Worm (Caenorhabditis elegans) whole organism, young adult: ENCODE measurements around the gene Y39B6A.42.
A peak's percentile ranks its signal among the peaks of the same experiment; 100 is the strongest.

Experiments used
- B0035.1 ChIP-seq: sonication (generic microtip); optimal IDR thresholded peaks from 2 replicates; lab custom pipeline; 2016; ENCODE audit warnings: missing genetic modification characterization, mild to moderate bottlenecking, missing compliant biosample characterization, missing genotype, missing genetic modification reagents
- B0336.3 ChIP-seq: fragments of 200-800 bp; sonication (Bioruptor generic); IDR thresholded peaks from 2 replicates; pipeline ENCODE4 v1.3.6; 2022; ENCODE audit warnings: missing genetic modification characterization, missing compliant biosample characterization
- D2030.7 ChIP-seq: fragments of 200-800 bp; sonication (Bioruptor generic); IDR thresholded peaks from 2 replicates; pipeline ENCODE4 v1.3.6; 2022; ENCODE audit warnings: missing genetic modification reagents, missing genetic modification characterization, missing compliant biosample characterization
- F10E7.11 ChIP-seq: sonication (generic microtip); optimal IDR thresholded peaks from 2 replicates; lab custom pipeline; 2017; ENCODE audit warnings: mild to moderate bottlenecking, missing genetic modification characterization, moderate library complexity, missing compliant biosample characterization
- F33H1.4 ChIP-seq: fragments of 200-800 bp; sonication (Bioruptor generic); IDR thresholded peaks from 2 replicates; pipeline ENCODE4 v1.3.6; 2022; ENCODE audit warnings: missing genetic modification reagents, missing genetic modification characterization, missing compliant biosample characterization
- F37B4.10 ChIP-seq: fragments of 200-800 bp; sonication (Bioruptor generic); IDR thresholded peaks from 2 replicates; pipeline ENCODE4 v1.3.6; 2022; ENCODE audit warnings: missing genetic modification characterization, missing compliant biosample characterization
- F49E8.2 ChIP-seq: sonication (generic microtip); optimal IDR thresholded peaks from 3 replicates; lab custom pipeline; 2017; ENCODE audit warnings: missing genetic modification characterization, mild to moderate bottlenecking, missing compliant biosample characterization, antibody characterized with exemption, moderate library complexity; ENCODE audit not compliant: insufficient read depth
- F52B5.7 ChIP-seq: sonication (generic microtip); optimal IDR thresholded peaks from 2 replicates; lab custom pipeline; 2016; ENCODE audit warnings: mild to moderate bottlenecking, missing genetic modification characterization, missing compliant biosample characterization
- Y53F4B.3 ChIP-seq: fragments of 200-800 bp; sonication (Bioruptor generic); IDR thresholded peaks from 2 replicates; pipeline ENCODE4 v1.3.6; 2022; ENCODE audit warnings: missing genetic modification reagents, missing genetic modification characterization, missing compliant biosample characterization
- Y67H2A.10 ChIP-seq: fragments of 200-800 bp; sonication (Bioruptor generic); conservative IDR thresholded peaks from 2 replicates; pipeline ENCODE4 v1.3.6; 2022; ENCODE audit warnings: missing genetic modification reagents, missing genetic modification characterization, missing compliant biosample characterization
- Y95B8A.8 ChIP-seq: fragments of 200-800 bp; sonication (Bioruptor generic); IDR thresholded peaks from 2 replicates; pipeline ENCODE4 v1.3.6; 2022; ENCODE audit warnings: missing genetic modification reagents, missing genetic modification characterization, missing compliant biosample characterization
- akir-1 ChIP-seq: fragments of 200-800 bp; sonication (Bioruptor generic); optimal IDR thresholded peaks from 2 replicates; lab custom pipeline; 2018; ENCODE audit warnings: mild to moderate bottlenecking, missing genetic modification characterization, moderate library complexity, missing compliant biosample characterization
- ama-1 ChIP-seq, 3 experiments: fragments of 150-350 bp in 1 of 3; sonication (generic microtip) in 2 of 3; optimal IDR thresholded peaks; 2 replicates each; lab custom pipeline; 2014 to 2018; ENCODE audit warnings: missing biosample characterization in 2 of 3, missing genetic modification characterization in 2 of 3, missing genetic modification reagents in 2 of 3
- aptf-3 ChIP-seq: fragments of 200-800 bp; sonication (Bioruptor generic); IDR thresholded peaks from 2 replicates; pipeline ENCODE4 v1.3.6; 2022; ENCODE audit warnings: missing genetic modification characterization, missing compliant biosample characterization
- attf-3 ChIP-seq: fragments of 200-800 bp; sonication (Bioruptor generic); conservative IDR thresholded peaks from 2 replicates; pipeline ENCODE4 v1.3.6; 2022; ENCODE audit warnings: missing genetic modification reagents, missing genetic modification characterization, missing compliant biosample characterization
- attf-5 ChIP-seq: fragments of 200-800 bp; sonication (Bioruptor generic); optimal IDR thresholded peaks from 2 replicates; lab custom pipeline; 2018; ENCODE audit warnings: mild to moderate bottlenecking, missing genetic modification characterization, missing compliant biosample characterization
- attf-6 ChIP-seq: fragments of 200-800 bp; sonication (Bioruptor generic); IDR thresholded peaks from 2 replicates; pipeline ENCODE4 v1.3.6; 2022; ENCODE audit warnings: missing genetic modification reagents, missing genetic modification characterization, missing compliant biosample characterization
- bed-2 ChIP-seq: fragments of 200-800 bp; sonication (Bioruptor generic); IDR thresholded peaks from 2 replicates; pipeline ENCODE4 v1.3.6; 2022; ENCODE audit warnings: missing genetic modification reagents, missing genetic modification characterization, missing compliant biosample characterization
- ccch-3 ChIP-seq: fragments of 200-800 bp; sonication (Bioruptor generic); optimal IDR thresholded peaks from 2 replicates; lab custom pipeline; 2018; ENCODE audit warnings: mild to moderate bottlenecking, missing genetic modification characterization, missing compliant biosample characterization
- ceh-100 ChIP-seq: fragments of 200-800 bp; sonication (Bioruptor generic); IDR thresholded peaks from 2 replicates; pipeline ENCODE4 v1.3.6; 2022; ENCODE audit warnings: missing genetic modification reagents, missing genetic modification characterization, missing compliant biosample characterization
- ceh-27 ChIP-seq: fragments of 200-800 bp; sonication (Bioruptor generic); optimal IDR thresholded peaks from 2 replicates; lab custom pipeline; 2018; ENCODE audit warnings: mild to moderate bottlenecking, missing genetic modification characterization, moderate library complexity, missing compliant biosample characterization
- ceh-91 ChIP-seq: fragments of 200-800 bp; sonication (Bioruptor generic); IDR thresholded peaks from 2 replicates; pipeline ENCODE4 v1.3.6; 2022; ENCODE audit warnings: missing genetic modification reagents, missing genetic modification characterization, missing compliant biosample characterization
- efl-1 ChIP-seq: fragments of 150-350 bp; optimal IDR thresholded peaks from 2 replicates; lab custom pipeline; 2014; ENCODE audit warnings: missing biosample characterization, missing genetic modification reagents, missing genetic modification characterization
- egl-44 ChIP-seq: fragments of 200-800 bp; sonication (Bioruptor generic); IDR thresholded peaks from 2 replicates; pipeline ENCODE4 v1.3.6; 2022; ENCODE audit warnings: missing genetic modification reagents, missing genetic modification characterization, missing compliant biosample characterization
- fkh-3 ChIP-seq: sonication (generic microtip); optimal IDR thresholded peaks from 2 replicates; lab custom pipeline; 2016; ENCODE audit warnings: mild to moderate bottlenecking, missing genetic modification characterization, missing compliant biosample characterization
- hlh-12 ChIP-seq: sonication (generic microtip); optimal IDR thresholded peaks from 2 replicates; lab custom pipeline; 2016; ENCODE audit warnings: missing genetic modification characterization, missing compliant biosample characterization
- lag-1 ChIP-seq: fragments of 200-800 bp; sonication (Bioruptor generic); IDR thresholded peaks from 2 replicates; pipeline ENCODE4 v1.3.6; 2022; ENCODE audit warnings: missing genetic modification reagents, missing genetic modification characterization, missing compliant biosample characterization
- lin-26 ChIP-seq: fragments of 200-800 bp; sonication (Bioruptor generic); IDR thresholded peaks from 2 replicates; pipeline ENCODE4 v1.3.6; 2022; ENCODE audit warnings: missing genetic modification reagents, missing genetic modification characterization, missing compliant biosample characterization
- lsl-1 ChIP-seq: fragments of 200-800 bp; sonication (Bioruptor generic); optimal IDR thresholded peaks from 2 replicates; lab custom pipeline; 2018; ENCODE audit warnings: mild to moderate bottlenecking, missing genetic modification characterization, moderate library complexity, missing compliant biosample characterization
- lsy-27 ChIP-seq: sonication (generic microtip); optimal IDR thresholded peaks from 2 replicates; lab custom pipeline; 2017; ENCODE audit warnings: missing genetic modification characterization, mild to moderate bottlenecking, missing compliant biosample characterization, antibody characterized with exemption, missing genotype, borderline replicate concordance; ENCODE audit not compliant: insufficient read depth
- madf-10 ChIP-seq: sonication (generic microtip); optimal IDR thresholded peaks from 2 replicates; lab custom pipeline; 2016; ENCODE audit warnings: mild to moderate bottlenecking, missing genetic modification characterization, missing compliant biosample characterization
- madf-6 ChIP-seq: fragments of 200-800 bp; sonication (Bioruptor generic); IDR thresholded peaks from 2 replicates; pipeline ENCODE4 v1.3.6; 2022; ENCODE audit warnings: missing genetic modification reagents, missing genetic modification characterization, missing compliant biosample characterization
- madf-8 ChIP-seq: fragments of 200-800 bp; sonication (Bioruptor generic); conservative IDR thresholded peaks from 2 replicates; pipeline ENCODE4 v1.3.6; 2022; ENCODE audit warnings: missing genetic modification reagents, missing genetic modification characterization, missing compliant biosample characterization
- mcd-1 ChIP-seq: fragments of 200-800 bp; sonication (Bioruptor generic); IDR thresholded peaks from 2 replicates; pipeline ENCODE4 v1.3.6; 2022; ENCODE audit warnings: missing genetic modification reagents, missing genetic modification characterization, missing compliant biosample characterization
- mes-4 ChIP-seq: sonication (generic microtip); optimal IDR thresholded peaks from 2 replicates; lab custom pipeline; 2016; ENCODE audit warnings: missing genotype, missing genetic modification characterization, missing compliant biosample characterization
- nhr-27 ChIP-seq: fragments of 200-800 bp; sonication (Bioruptor generic); optimal IDR thresholded peaks from 2 replicates; lab custom pipeline; 2018; ENCODE audit warnings: mild to moderate bottlenecking, missing genetic modification characterization, moderate library complexity, missing compliant biosample characterization
- pbrm-1 ChIP-seq: fragments of 200-800 bp; sonication (Bioruptor generic); IDR thresholded peaks from 2 replicates; pipeline ENCODE4 v1.3.6; 2022; ENCODE audit warnings: missing genetic modification reagents, missing genetic modification characterization, missing compliant biosample characterization
- rcor-1 ChIP-seq: fragments of 200-800 bp; sonication (Bioruptor generic); IDR thresholded peaks from 2 replicates; pipeline ENCODE4 v1.3.6; 2022; ENCODE audit warnings: missing genetic modification reagents, missing genetic modification characterization, missing compliant biosample characterization
- rpc-1 ChIP-seq, 2 experiments: fragments of 150-350 bp in 1 of 2; sonication (generic microtip) in 1 of 2; optimal IDR thresholded peaks; 2 replicates each; lab custom pipeline; 2014 to 2018; ENCODE audit warnings: missing biosample characterization in 1 of 2, missing genetic modification characterization in 1 of 2, missing genetic modification reagents in 1 of 2, missing genotype in 1 of 2
- snpc-1.3 ChIP-seq: sonication (generic microtip); optimal IDR thresholded peaks from 2 replicates; lab custom pipeline; 2017; ENCODE audit warnings: missing genetic modification characterization, mild to moderate bottlenecking, missing compliant biosample characterization, antibody characterized with exemption, moderate library complexity, missing genotype, missing genetic modification reagents; ENCODE audit not compliant: insufficient read depth
- snpc-3.4 ChIP-seq: sonication (generic microtip); optimal IDR thresholded peaks from 2 replicates; lab custom pipeline; 2017; ENCODE audit warnings: missing genetic modification characterization, mild to moderate bottlenecking, missing compliant biosample characterization, antibody characterized with exemption, moderate library complexity, missing genotype, missing genetic modification reagents
- somi-1 ChIP-seq: fragments of 200-800 bp; sonication (Bioruptor generic); optimal IDR thresholded peaks from 2 replicates; lab custom pipeline; 2018; ENCODE audit warnings: mild to moderate bottlenecking, missing genetic modification characterization, missing compliant biosample characterization
- sptf-2 ChIP-seq: fragments of 200-800 bp; sonication (Bioruptor generic); optimal IDR thresholded peaks from 2 replicates; lab custom pipeline; 2018; ENCODE audit warnings: mild to moderate bottlenecking, missing genetic modification characterization, missing compliant biosample characterization
- tlf-1 ChIP-seq: fragments of 200-800 bp; sonication (Bioruptor generic); optimal IDR thresholded peaks from 2 replicates; lab custom pipeline; 2018; ENCODE audit warnings: mild to moderate bottlenecking, missing genetic modification characterization, missing compliant biosample characterization
- unc-130 ChIP-seq: sonication (generic microtip); optimal IDR thresholded peaks from 2 replicates; lab custom pipeline; 2016; ENCODE audit warnings: missing genetic modification reagents, missing genetic modification characterization, missing compliant biosample characterization
- zfh-2 ChIP-seq: fragments of 200-800 bp; sonication (Bioruptor generic); conservative IDR thresholded peaks from 2 replicates; pipeline ENCODE4 v1.3.6; 2022; ENCODE audit warnings: missing genetic modification reagents, missing genetic modification characterization, missing compliant biosample characterization
- ztf-26 ChIP-seq: sonication (generic microtip); optimal IDR thresholded peaks from 2 replicates; lab custom pipeline; 2017; ENCODE audit warnings: missing genetic modification characterization, missing compliant biosample characterization
- ztf-28 ChIP-seq: fragments of 200-800 bp; sonication (Bioruptor generic); IDR thresholded peaks from 2 replicates; pipeline ENCODE4 v1.3.6; 2022; ENCODE audit warnings: missing genetic modification reagents, missing genetic modification characterization, missing compliant biosample characterization

The Y39B6A.42 gene

ce11 chrV:18969590-18970105, at the start of gene Y39B6A.42:
Y39B6A.42 (minus strand) TSS chrV:18969640.
- 0 out of 2 replicates have a peak, but pooled peaks have one; percentile 30 for TF ChIP-seq D2030.7
- TF ChIP-seq madf-6 (GFP tag; lab: Robert Waterston, UW): peak; percentile 87
- peak; percentile 55 for TF ChIP-seq F49E8.2 (tag; lab: Kevin White, UChicago)
- TF ChIP-seq ceh-100 (GFP tag; lab: Robert Waterston, UW): no peak
- no peak for TF ChIP-seq mes-4 (tag; lab: Kevin White, UChicago)
- TF ChIP-seq F37B4.10 (GFP tag; lab: Robert Waterston, UW): no peak
- no peak for TF ChIP-seq tlf-1
- TF ChIP-seq ceh-91 (GFP tag; lab: Robert Waterston, UW): peak; percentile 34; the same call in 1 of the 2 replicates
- no peak for TF ChIP-seq attf-6 (GFP tag; lab: Robert Waterston, UW)
- no peak for TF ChIP-seq akir-1 (GFP tag; lab: Kevin White, UChicago)
- no peak for TF ChIP-seq bed-2 (GFP tag; lab: Robert Waterston, UW)
- no peak for TF ChIP-seq lag-1 (GFP tag; lab: Robert Waterston, UW)
- peak; percentile 53 for TF ChIP-seq madf-8 (GFP tag; lab: Robert Waterston, UW)
- no peak for TF ChIP-seq egl-44 (GFP tag; lab: Robert Waterston, UW)
- TF ChIP-seq snpc-1.3 (tag; lab: Kevin White, UChicago): no peak
- TF ChIP-seq rcor-1 (GFP tag; lab: Robert Waterston, UW): no peak
- peak; percentile 84 for TF ChIP-seq lsl-1 (GFP tag; lab: Kevin White, UChicago)
- peak; percentile 82 for TF ChIP-seq F33H1.4 (GFP tag; lab: Robert Waterston, UW)
- TF ChIP-seq Y67H2A.10 (GFP tag; lab: Robert Waterston, UW): no peak
- TF ChIP-seq snpc-3.4: peak; percentile 60
- no peak for TF ChIP-seq Y53F4B.3
- TF ChIP-seq madf-10 (tag; lab: Kevin White, UChicago): no peak
- no peak for TF ChIP-seq unc-130
- TF ChIP-seq lsy-27: no peak
- no peak for TF ChIP-seq ztf-28
- no peak for TF ChIP-seq ama-1 (optimal IDR thresholded peaks at IDR 0.05; lab: Kevin White, UChicago)
- no peak for TF ChIP-seq ama-1 (GFP tag; optimal IDR thresholded peaks at IDR 0.05; lab: Kevin White, UChicago)
- TF ChIP-seq attf-5 (GFP tag; lab: Kevin White, UChicago): no peak
- TF ChIP-seq lin-26 (GFP tag; lab: Robert Waterston, UW): no peak
- TF ChIP-seq ceh-27 (GFP tag; lab: Kevin White, UChicago): no peak
- no peak for TF ChIP-seq aptf-3 (GFP tag; lab: Robert Waterston, UW)
- TF ChIP-seq hlh-12 (tag; lab: Kevin White, UChicago): no peak
- TF ChIP-seq nhr-27 (tag; lab: Kevin White, UChicago): no peak
- no peak for TF ChIP-seq Y95B8A.8 (GFP tag; lab: Robert Waterston, UW)
- TF ChIP-seq zfh-2 (GFP tag; lab: Robert Waterston, UW): no peak
- no peak for TF ChIP-seq attf-3 (GFP tag; lab: Robert Waterston, UW)
- TF ChIP-seq B0336.3 (GFP tag; lab: Robert Waterston, UW): no peak
- TF ChIP-seq F10E7.11 (tag; lab: Kevin White, UChicago): no peak
- no peak for TF ChIP-seq sptf-2 (GFP tag; lab: Kevin White, UChicago)
- TF ChIP-seq efl-1 (GFP tag; lab: Kevin White, UChicago): peak; percentile 34
- no peak for TF ChIP-seq F52B5.7
- no peak for TF ChIP-seq pbrm-1 (GFP tag; lab: Robert Waterston, UW)
- TF ChIP-seq B0035.1 (tag; lab: Kevin White, UChicago): no peak
- TF ChIP-seq rpc-1 (optimal IDR thresholded peaks at IDR 0.05; lab: Kevin White, UChicago): no peak
- TF ChIP-seq rpc-1 (tag; optimal IDR thresholded peaks at IDR 0.05; lab: Kevin White, UChicago): no peak
- TF ChIP-seq mcd-1: no peak
- TF ChIP-seq ztf-26: no peak
- TF ChIP-seq fkh-3 (tag; lab: Kevin White, UChicago): no peak
- no peak for TF ChIP-seq somi-1 (GFP tag; lab: Kevin White, UChicago)
- no peak for TF ChIP-seq ccch-3 (GFP tag; lab: Kevin White, UChicago)
